Worm (Caenorhabditis elegans) whole organism, L4/young adult: ENCODE results near the gene C17H12.37.
"Not testable (repeated sequence)": the region's sequence is repeated elsewhere in the genome, so short reads cannot be mapped to it uniquely, and the experiment has no call there.

ENCODE experiments used
- W03F9.2 ChIP-seq: fragments of 150-350 bp; optimal IDR thresholded peaks from 2 replicates; lab custom pipeline; 2014; ENCODE audit warnings: missing biosample characterization, missing genetic modification characterization
- dao-5 ChIP-seq: sonication (generic microtip); optimal IDR thresholded peaks from 2 replicates; lab custom pipeline; 2016; ENCODE audit warnings: missing genotype, missing genetic modification characterization, moderate library complexity, missing compliant biosample characterization
- him-1 ChIP-seq: sonication (generic microtip); optimal IDR thresholded peaks from 2 replicates; lab custom pipeline; 2016; ENCODE audit warnings: missing genotype, missing genetic modification reagents, missing genetic modification characterization, missing compliant biosample characterization

The C17H12.37 gene

ce11 chrIV:6827477-6827876 is 22.6 kb downstream of the C17H12.37 start, which contains the start of gene H20E11.2:
Gene H20E11.2 (plus strand): TSS chrIV:6827777.
- not testable (repeated sequence) for TF ChIP-seq him-1, dao-5, W03F9.2 (tag; lab: Kevin White, UChicago)

ce11 chrIV:6829902-6830301 is 25.0 kb downstream of the C17H12.37 start, which contains the start of gene H20E11.1:
Gene H20E11.1 (plus strand): TSS chrIV:6830145.
- no peak for TF ChIP-seq W03F9.2 (tag; lab: Kevin White, UChicago)

ce11 chrIV:6832194-6832593 is 27.3 kb downstream of the C17H12.37 start:
- TF ChIP-seq W03F9.2 (tag; lab: Kevin White, UChicago): no peak
- TF ChIP-seq dao-5 (tag; lab: Kevin White, UChicago): no peak
- no peak for TF ChIP-seq him-1 (tag; lab: Kevin White, UChicago)

ce11 chrIV:6833617-6834016 is 28.7 kb downstream of the C17H12.37 start:
- TF ChIP-seq W03F9.2 (tag; lab: Kevin White, UChicago): no peak

- TF ChIP-seq W03F9.2 (tag; lab: Kevin White, UChicago): no peak
- TF ChIP-seq dao-5 (tag; lab: Kevin White, UChicago): no peak
- no peak for TF ChIP-seq him-1 (tag; lab: Kevin White, UChicago)
These were observed 29.8 kb downstream of the C17H12.37 start for ce11 chrIV:6834705-6835104.

- TF ChIP-seq dao-5 (tag; lab: Kevin White, UChicago) (no peak), him-1 (tag; lab: Kevin White, UChicago) (no peak), W03F9.2 (tag; lab: Kevin White, UChicago) (no peak)
These were observed 31.9 kb downstream of the C17H12.37 start for ce11 chrIV:6836769-6837168.

ce11 chrIV:6839091-6839522 is 34.2 kb downstream of the C17H12.37 start:
- TF ChIP-seq him-1 (tag; lab: Kevin White, UChicago) (peak; percentile 63), dao-5 (tag; lab: Kevin White, UChicago) (no peak), W03F9.2 (tag; lab: Kevin White, UChicago) (peak; percentile 66)

- TF ChIP-seq him-1 (tag; lab: Kevin White, UChicago) (no peak), dao-5 (tag; lab: Kevin White, UChicago) (no peak), W03F9.2 (tag; lab: Kevin White, UChicago) (no peak)
These were observed 36.8 kb downstream of the C17H12.37 start for ce11 chrIV:6841562-6842282.

ce11 chrIV:6842470-6843008 is 37.6 kb downstream of the C17H12.37 start, which contains the start of gene lip-1:
Gene lip-1 (plus strand): TSS chrIV:6842958.
- TF ChIP-seq dao-5 (tag; lab: Kevin White, UChicago) (no peak), W03F9.2 (tag; lab: Kevin White, UChicago) (no peak), him-1 (tag; lab: Kevin White, UChicago) (no peak)

- no peak for TF ChIP-seq W03F9.2 (tag; lab: Kevin White, UChicago)
- no peak for TF ChIP-seq dao-5 (tag; lab: Kevin White, UChicago)
These were observed 47.8 kb downstream of the C17H12.37 start for ce11 chrIV:6852727-6853126.
